Fruit fly (Drosophila melanogaster): ENCODE results near the gene CG14085.

Gene CG14085

DNA sequence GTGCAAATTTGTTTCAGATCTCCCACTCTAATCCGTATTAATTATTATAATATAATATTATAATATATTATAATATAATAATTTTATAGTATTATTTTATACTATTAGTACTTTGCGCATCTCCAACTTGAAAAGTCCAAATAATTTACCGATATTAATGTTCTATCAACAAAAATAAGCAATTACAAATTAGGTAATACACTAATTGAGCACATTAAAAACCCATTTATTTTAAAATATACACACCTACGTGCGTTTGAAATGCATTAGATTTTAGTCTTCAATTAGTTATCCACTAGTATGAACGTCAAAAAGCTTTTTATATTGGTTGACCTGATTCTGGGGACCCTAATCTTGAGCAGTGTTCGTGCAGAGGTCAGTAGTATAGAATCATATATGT lies 33.1 kb upstream of the CG14085 start, which contains the start of gene CG33647:
TSS of gene CG33647 (plus strand) at position 301 of the 400 bp plus-strand sequence.
- no peak for TF ChIP-seq usp (GFP tag; optimal IDR thresholded peaks at IDR 0.05)
- no peak for TF ChIP-seq psq (optimal IDR thresholded peaks at IDR 0.05)
- TF ChIP-seq CG8478 (optimal IDR thresholded peaks at IDR 0.05), result no peak
- TF ChIP-seq Dll (optimal IDR thresholded peaks at IDR 0.05), result no peak
- TF ChIP-seq EcR (GFP tag; optimal IDR thresholded peaks at IDR 0.05), result no peak
- TF ChIP-seq pan (optimal IDR thresholded peaks at IDR 0.05), result no peak

DNA sequence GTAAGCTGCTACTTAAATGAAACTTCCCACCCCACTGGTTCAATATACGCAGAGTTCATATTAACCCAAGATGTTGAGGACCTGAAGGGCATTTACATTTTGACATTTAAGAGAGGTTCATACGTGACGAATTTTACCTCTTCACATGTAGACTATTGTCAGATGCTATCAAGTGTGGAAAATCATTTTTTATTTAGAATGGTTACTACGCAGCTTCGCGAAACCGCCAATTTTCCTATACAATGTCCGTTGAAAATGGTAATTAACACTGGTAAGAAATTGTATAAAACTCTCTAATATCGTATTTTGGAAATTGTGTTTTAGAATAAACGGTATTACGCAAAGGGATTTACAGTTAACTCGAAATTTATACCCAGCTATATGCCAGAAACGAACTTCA lies 32.6 kb upstream of the CG14085 start:
- no peak for TF ChIP-seq pan (optimal IDR thresholded peaks at IDR 0.05)
- no peak for TF ChIP-seq EcR (GFP tag; optimal IDR thresholded peaks at IDR 0.05)
- no peak for TF ChIP-seq psq (optimal IDR thresholded peaks at IDR 0.05)
- no peak for TF ChIP-seq CG8478 (optimal IDR thresholded peaks at IDR 0.05)
- no peak for TF ChIP-seq Dll (optimal IDR thresholded peaks at IDR 0.05)
- TF ChIP-seq usp (GFP tag; optimal IDR thresholded peaks at IDR 0.05), result no peak

DNA sequence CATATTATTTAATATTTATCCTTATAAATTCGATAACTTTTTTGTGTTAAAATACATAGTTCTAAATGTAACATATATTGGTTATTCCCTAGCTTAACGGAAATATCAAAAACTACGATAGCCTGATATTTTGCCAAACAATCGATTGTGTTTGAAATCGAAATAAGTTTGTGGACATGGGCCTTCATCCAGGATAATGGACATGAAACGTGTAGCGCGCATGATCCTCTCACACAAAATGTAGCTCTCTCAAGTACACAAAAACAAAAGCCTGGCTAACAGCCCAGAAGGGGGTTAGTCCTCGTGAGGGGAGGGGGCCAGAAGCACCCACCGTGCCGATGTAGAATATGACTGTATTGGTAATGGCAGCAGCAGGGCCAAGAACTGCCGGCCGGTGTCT lies 31.4 kb upstream of the CG14085 start:
- no peak for TF ChIP-seq CG8478 (optimal IDR thresholded peaks at IDR 0.05)
- no peak for TF ChIP-seq EcR (GFP tag; optimal IDR thresholded peaks at IDR 0.05)
- no peak for TF ChIP-seq Dll (optimal IDR thresholded peaks at IDR 0.05)
- no peak for TF ChIP-seq psq (optimal IDR thresholded peaks at IDR 0.05)
- TF ChIP-seq pan (optimal IDR thresholded peaks at IDR 0.05), result no peak
- no peak for TF ChIP-seq usp (GFP tag; optimal IDR thresholded peaks at IDR 0.05)

DNA sequence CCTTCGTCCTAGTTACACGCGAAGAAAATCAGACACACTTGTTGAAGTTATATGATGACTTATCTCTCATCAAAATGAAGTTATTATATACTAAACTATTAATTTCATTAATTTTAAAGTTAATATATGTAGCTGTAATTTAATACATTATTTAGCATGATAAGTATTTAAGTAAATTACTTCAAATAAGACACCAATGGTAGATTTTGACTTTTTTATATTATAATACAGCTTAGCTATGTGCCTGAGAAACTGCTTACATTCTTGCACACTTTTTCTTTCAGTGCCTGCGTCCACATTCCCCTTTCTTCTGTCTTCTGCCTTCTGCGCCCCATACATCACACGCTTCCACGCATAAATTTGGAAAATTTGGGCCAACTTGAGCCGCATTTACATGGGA lies 17.5 kb upstream of the CG14085 start:
- TF ChIP-seq usp (GFP tag; optimal IDR thresholded peaks at IDR 0.05) (no peak), Dll (optimal IDR thresholded peaks at IDR 0.05) (no peak), pan (optimal IDR thresholded peaks at IDR 0.05) (no peak), psq (optimal IDR thresholded peaks at IDR 0.05) (no peak), CG8478 (optimal IDR thresholded peaks at IDR 0.05) (no peak), EcR (GFP tag; optimal IDR thresholded peaks at IDR 0.05) (no peak)

DNA sequence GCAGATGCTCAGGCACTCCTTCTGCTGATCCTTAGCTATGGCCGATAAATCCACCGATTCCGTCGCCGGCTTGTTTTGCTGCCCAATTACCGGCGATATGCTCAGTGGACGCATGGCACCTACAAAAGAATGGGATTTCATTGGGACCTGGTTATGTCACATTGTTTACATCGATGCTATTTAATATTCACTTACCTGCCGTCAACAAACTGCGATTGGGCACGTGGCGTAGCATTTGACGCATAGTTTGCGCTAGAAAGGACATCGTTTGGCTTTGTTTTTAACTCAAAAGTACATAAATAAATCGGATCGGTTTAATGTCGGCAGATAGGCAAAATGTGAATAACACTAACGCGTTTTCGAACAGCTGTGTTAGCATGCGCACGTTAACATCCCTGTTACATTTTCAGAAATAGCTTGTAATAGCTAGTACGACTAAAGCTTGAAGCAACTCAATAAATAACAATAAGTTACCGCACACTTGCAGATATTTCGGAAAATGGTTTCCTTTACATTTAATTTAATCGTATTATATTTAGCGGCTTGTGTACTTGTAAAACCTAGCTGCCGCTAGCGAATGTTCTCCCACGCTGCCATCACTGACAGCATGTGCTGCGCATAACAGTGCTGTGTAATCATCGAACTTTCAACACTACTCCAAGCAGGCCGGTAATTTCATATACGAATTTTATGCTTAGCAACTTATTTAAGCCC lies 14.3 kb upstream of the CG14085 start, which contains the start of the genes mRpL21 and rept:
TSS of gene mRpL21 (minus strand) at position 347 of the 714 bp plus-strand sequence.
TSS of gene rept (plus strand) at position 626 of the 714 bp plus-strand sequence.
- TF ChIP-seq CG8478 (optimal IDR thresholded peaks at IDR 0.05) (no peak), usp (GFP tag; optimal IDR thresholded peaks at IDR 0.05) (no peak), psq (optimal IDR thresholded peaks at IDR 0.05) (no peak), pan (optimal IDR thresholded peaks at IDR 0.05) (no peak), Dll (optimal IDR thresholded peaks at IDR 0.05) (no peak), EcR (GFP tag; optimal IDR thresholded peaks at IDR 0.05) (no peak)

DNA sequence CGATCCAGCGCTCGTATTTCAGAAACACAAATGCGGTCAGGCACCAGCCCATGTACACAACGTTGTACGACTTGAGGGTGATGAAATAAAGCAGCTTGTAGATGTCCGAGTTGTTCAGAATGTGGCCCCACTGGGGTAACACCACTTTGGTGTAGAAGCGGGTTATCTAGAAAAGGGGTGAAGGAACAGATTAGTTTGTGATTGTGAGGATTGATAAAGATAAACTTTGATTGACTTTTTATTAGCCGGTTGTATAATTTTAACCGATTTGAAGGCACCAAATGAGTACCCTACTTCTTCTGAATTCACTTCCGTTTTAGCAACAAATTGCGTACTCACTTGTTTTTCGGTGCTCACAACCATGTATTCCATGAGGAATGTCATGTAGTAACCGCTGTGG lies 11.0 kb upstream of the CG14085 start:
- TF ChIP-seq CG8478 (optimal IDR thresholded peaks at IDR 0.05), result no peak
- TF ChIP-seq psq (optimal IDR thresholded peaks at IDR 0.05), result no peak
- TF ChIP-seq Dll (optimal IDR thresholded peaks at IDR 0.05), result no peak
- TF ChIP-seq usp (GFP tag; optimal IDR thresholded peaks at IDR 0.05), result no peak
- TF ChIP-seq pan (optimal IDR thresholded peaks at IDR 0.05), result no peak
- TF ChIP-seq EcR (GFP tag; optimal IDR thresholded peaks at IDR 0.05), result no peak

DNA sequence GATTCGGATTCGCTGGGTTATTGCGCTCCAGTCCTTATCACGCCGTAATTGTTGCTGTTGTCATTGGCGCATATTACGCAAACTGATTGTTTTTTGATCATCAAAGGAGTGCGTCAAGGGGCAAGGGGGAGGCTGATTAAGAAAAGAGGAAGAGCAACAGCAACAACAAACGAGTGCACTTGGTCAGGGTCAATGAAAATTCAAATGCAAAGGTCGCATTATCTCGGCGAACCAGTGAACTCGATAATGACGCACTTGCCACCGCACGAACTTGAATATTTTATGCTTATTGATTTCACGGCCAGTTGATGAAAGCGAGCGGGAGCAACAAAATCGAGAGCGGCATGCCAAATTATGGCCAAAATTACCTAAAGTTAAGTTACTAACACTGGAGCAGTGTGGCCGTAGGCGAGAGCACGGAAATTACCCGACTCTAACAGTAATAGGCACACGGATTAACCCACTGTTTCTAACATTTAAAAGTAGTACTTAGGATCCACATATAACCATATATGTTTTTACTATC lies 8.8 kb upstream of the CG14085 start, which contains the start of gene nes:
TSS of gene nes (minus strand) at position 402 of the 526 bp plus-strand sequence.
- peak in 1 of 2 experiments; percentile 79 for TF ChIP-seq EcR (GFP tag; optimal IDR thresholded peaks at IDR 0.05)
- TF ChIP-seq pan (optimal IDR thresholded peaks at IDR 0.05), result no peak

DNA sequence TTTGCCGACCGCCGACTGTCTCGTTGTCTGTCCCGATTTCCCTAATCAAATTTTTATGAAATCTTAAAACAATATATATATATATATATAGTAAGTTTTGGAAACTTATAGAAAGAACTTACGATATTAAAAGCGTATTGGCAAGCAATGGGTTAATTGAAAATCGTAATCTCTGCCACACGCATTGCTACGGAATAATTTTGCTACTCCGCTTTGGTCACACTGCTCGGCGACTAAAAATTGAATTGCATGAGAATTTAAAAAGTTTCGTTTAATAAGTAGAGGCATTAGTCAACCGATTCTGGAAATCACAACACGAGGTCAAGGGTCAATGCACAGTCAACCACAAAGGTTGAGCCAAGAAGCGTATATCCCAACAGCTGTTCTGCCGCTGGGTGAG lies 7.9 kb upstream of the CG14085 start, which contains the start of gene Bet1:
TSS of gene Bet1 (plus strand) at position 182 of the 400 bp plus-strand sequence.
- no peak for TF ChIP-seq pan (optimal IDR thresholded peaks at IDR 0.05)
- TF ChIP-seq Dll (optimal IDR thresholded peaks at IDR 0.05), result no peak
- no peak for TF ChIP-seq usp (GFP tag; optimal IDR thresholded peaks at IDR 0.05)
- TF ChIP-seq CG8478 (optimal IDR thresholded peaks at IDR 0.05), result no peak
- no peak for TF ChIP-seq psq (optimal IDR thresholded peaks at IDR 0.05)
- TF ChIP-seq EcR (GFP tag; optimal IDR thresholded peaks at IDR 0.05), result no peak

DNA sequence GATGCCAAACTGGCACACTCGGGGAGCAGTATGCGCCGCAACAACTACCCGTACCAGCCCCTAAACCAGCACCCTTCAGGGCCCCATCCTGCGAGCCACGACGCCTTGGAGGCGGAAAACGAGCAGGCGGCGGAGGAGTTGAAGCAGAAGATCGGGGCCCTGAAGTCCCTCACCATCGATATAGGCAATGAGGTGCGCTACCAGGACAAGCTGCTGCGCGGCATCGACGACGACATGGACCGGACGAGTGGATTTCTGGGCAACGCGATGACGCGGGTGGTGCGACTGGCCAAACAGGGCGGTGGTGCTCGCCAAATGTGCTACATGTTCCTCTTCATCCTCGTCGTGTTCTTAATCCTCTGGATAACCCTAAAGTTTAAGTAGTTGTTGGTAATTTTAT lies 7.4 kb upstream of the CG14085 start:
- TF ChIP-seq EcR (GFP tag; optimal IDR thresholded peaks at IDR 0.05), result no peak
- no peak for TF ChIP-seq psq (optimal IDR thresholded peaks at IDR 0.05)
- no peak for TF ChIP-seq CG8478 (optimal IDR thresholded peaks at IDR 0.05)
- TF ChIP-seq Dll (optimal IDR thresholded peaks at IDR 0.05), result no peak

DNA sequence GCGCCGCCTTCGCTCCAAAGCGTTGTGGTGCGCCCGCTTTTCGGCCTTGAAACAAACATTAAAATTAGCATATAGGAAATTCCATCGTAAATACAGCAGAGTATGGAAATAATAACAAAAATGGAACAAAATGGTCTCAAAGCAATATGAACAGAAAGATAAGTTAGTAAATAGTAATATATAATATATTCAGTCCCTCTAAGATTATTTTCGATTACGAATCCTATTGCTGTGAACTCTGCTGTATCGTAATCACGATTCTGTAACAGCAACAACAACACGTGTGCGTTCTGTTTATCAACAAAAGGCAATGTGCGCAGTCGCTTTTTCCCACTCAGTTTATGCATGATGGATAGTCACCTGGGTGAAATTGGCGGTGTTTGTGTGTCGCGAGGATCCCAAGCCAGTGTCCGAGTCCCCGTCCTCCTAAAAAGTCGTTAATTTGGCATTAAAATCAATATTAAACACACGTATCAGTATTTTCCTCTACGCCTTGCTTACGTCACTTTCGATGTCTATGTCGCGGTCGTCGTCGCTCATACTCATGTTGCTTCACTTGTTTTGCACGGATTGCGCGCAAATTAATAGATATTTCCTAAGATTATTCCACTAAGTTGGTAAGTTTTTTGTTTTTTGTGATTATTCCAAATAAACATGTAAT lies 5.5 kb upstream of the CG14085 start, which contains the start of the genes CG42374 and Mettl5:
TSS of gene CG42374 (plus strand) at position 287 of the 661 bp plus-strand sequence.
TSS of gene Mettl5 (plus strand) at position 287 of the 661 bp plus-strand sequence.
- no peak for TF ChIP-seq psq (optimal IDR thresholded peaks at IDR 0.05)
- no peak for TF ChIP-seq usp (GFP tag; optimal IDR thresholded peaks at IDR 0.05)
- TF ChIP-seq EcR (GFP tag; optimal IDR thresholded peaks at IDR 0.05), result no peak

DNA sequence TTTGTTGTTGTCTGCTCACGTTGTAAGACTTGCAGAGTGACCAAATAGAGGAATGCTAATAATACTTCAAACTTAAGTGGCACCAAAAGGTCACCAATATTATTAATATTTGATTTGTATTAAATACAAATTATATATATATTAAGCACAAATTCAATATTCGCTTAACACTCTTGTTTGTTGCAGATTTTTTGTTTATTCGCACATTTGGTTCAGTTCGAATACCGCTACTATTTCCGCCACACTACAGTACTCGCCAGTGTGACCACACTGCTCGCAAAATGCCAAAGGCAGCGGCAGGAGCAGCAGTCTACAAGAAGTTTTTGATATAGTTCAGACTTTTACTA lies 5.0 kb upstream of the CG14085 start, which contains the start of gene Max:
TSS of gene Max (minus strand) at position 44 of the 347 bp plus-strand sequence.
- TF ChIP-seq CG8478 (optimal IDR thresholded peaks at IDR 0.05) (no peak), usp (GFP tag; optimal IDR thresholded peaks at IDR 0.05) (no peak), EcR (GFP tag; optimal IDR thresholded peaks at IDR 0.05) (no peak), pan (optimal IDR thresholded peaks at IDR 0.05) (no peak), Dll (optimal IDR thresholded peaks at IDR 0.05) (no peak), psq (optimal IDR thresholded peaks at IDR 0.05) (no peak)

DNA sequence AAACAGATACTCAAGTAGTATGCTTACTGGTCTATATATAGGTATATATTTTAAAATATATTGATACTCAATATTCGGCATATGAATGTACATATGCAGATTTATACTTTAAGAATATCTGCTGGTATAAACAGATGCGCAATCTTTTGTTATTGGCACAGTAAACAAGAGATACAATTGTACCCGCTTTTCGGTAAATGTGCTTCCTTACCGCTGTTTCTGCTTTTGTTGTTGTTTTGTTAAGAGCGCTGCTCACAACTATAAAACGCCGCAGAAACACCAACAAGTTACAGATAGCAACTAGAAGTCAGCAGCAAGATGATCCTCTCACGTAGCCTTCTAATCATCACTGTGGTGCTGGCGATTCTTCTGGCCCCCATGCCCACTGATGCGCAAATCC lies 3.4 kb upstream of the CG14085 start, which contains the start of gene CG45081:
TSS of gene CG45081 (plus strand) at position 301 of the 400 bp plus-strand sequence.
- TF ChIP-seq usp (GFP tag; optimal IDR thresholded peaks at IDR 0.05) (no peak), Dll (optimal IDR thresholded peaks at IDR 0.05) (no peak)
